Worm (Caenorhabditis elegans) whole organism, late embryonic: ENCODE measurements around the gene eas-1.

Source experiments
- C08G9.2 ChIP-seq: sonication (generic microtip); optimal IDR thresholded peaks from 2 replicates; lab custom pipeline; 2016; ENCODE audit warnings: mild to moderate bottlenecking, missing genetic modification characterization, moderate library complexity, missing compliant biosample characterization
- F13H6.1 ChIP-seq: sonication (generic microtip); optimal IDR thresholded peaks from 2 replicates; lab custom pipeline; 2016; ENCODE audit warnings: missing genetic modification characterization, missing compliant biosample characterization
- K02D7.2 ChIP-seq: sonication (generic microtip); optimal IDR thresholded peaks from 2 replicates; lab custom pipeline; 2017; ENCODE audit warnings: mild to moderate bottlenecking, missing genetic modification characterization, missing compliant biosample characterization
- K09A11.1 ChIP-seq: sonication (generic microtip); optimal IDR thresholded peaks from 2 replicates; lab custom pipeline; 2017; ENCODE audit warnings: antibody characterized with exemption, mild to moderate bottlenecking, missing genetic modification characterization, missing compliant biosample characterization; ENCODE audit not compliant: insufficient read depth
- T23F11.4 ChIP-seq: fragments of 200-800 bp; sonication (Bioruptor generic); optimal IDR thresholded peaks from 2 replicates; lab custom pipeline; 2018; ENCODE audit warnings: mild to moderate bottlenecking, missing genetic modification characterization, missing compliant biosample characterization
- Y22D7AL.16 ChIP-seq: sonication (generic microtip); optimal IDR thresholded peaks from 2 replicates; lab custom pipeline; 2016; ENCODE audit warnings: missing genetic modification characterization, missing compliant biosample characterization
- ahr-1 ChIP-seq: sonication (generic microtip); optimal IDR thresholded peaks from 2 replicates; lab custom pipeline; 2016; ENCODE audit warnings: missing genetic modification characterization, missing compliant biosample characterization
- ama-1 ChIP-seq: fragments of 150-350 bp; optimal IDR thresholded peaks from 2 replicates; lab custom pipeline; 2014
- ceh-19 ChIP-seq: fragments of 200-800 bp; sonication (Bioruptor generic); optimal IDR thresholded peaks from 2 replicates; lab custom pipeline; 2018; ENCODE audit warnings: mild to moderate bottlenecking, missing genetic modification characterization, missing compliant biosample characterization
- ceh-2 ChIP-seq: sonication (generic microtip); optimal IDR thresholded peaks from 2 replicates; lab custom pipeline; 2016; ENCODE audit warnings: missing genotype, missing genetic modification characterization, missing compliant biosample characterization
- ceh-22 ChIP-seq: sonication (generic microtip); optimal IDR thresholded peaks from 2 replicates; lab custom pipeline; 2017; ENCODE audit warnings: missing biosample characterization, missing genetic modification characterization
- ceh-24 ChIP-seq: sonication (generic microtip); optimal IDR thresholded peaks from 2 replicates; lab custom pipeline; 2016; ENCODE audit warnings: mild to moderate bottlenecking, missing genetic modification characterization, missing compliant biosample characterization
- ceh-30 ChIP-seq: fragments of 150-350 bp; optimal IDR thresholded peaks from 2 replicates; lab custom pipeline; 2014; ENCODE audit warnings: missing biosample characterization, missing genetic modification characterization
- ceh-31 ChIP-seq: sonication (generic microtip); optimal IDR thresholded peaks from 2 replicates; lab custom pipeline; 2016; ENCODE audit warnings: missing genetic modification characterization, missing compliant biosample characterization
- ceh-48 ChIP-seq: sonication (generic microtip); optimal IDR thresholded peaks from 2 replicates; lab custom pipeline; 2016; ENCODE audit warnings: missing genetic modification characterization, inconsistent platforms, missing compliant biosample characterization
- ceh-6 ChIP-seq: fragments of 200-800 bp; sonication (Bioruptor generic); optimal IDR thresholded peaks from 2 replicates; lab custom pipeline; 2018; ENCODE audit warnings: mild to moderate bottlenecking, missing genetic modification characterization, missing compliant biosample characterization
- ceh-9 ChIP-seq: sonication (generic microtip); optimal IDR thresholded peaks from 2 replicates; lab custom pipeline; 2016; ENCODE audit warnings: mild to moderate bottlenecking, missing genetic modification characterization, inconsistent platforms, missing compliant biosample characterization
- dve-1 ChIP-seq: sonication (generic microtip); optimal IDR thresholded peaks from 2 replicates; lab custom pipeline; 2017; ENCODE audit warnings: antibody characterized with exemption, mild to moderate bottlenecking, missing genetic modification characterization, missing compliant biosample characterization
- elt-2 ChIP-seq: sonication (generic microtip); optimal IDR thresholded peaks from 2 replicates; lab custom pipeline; 2016; ENCODE audit warnings: missing genetic modification reagents, missing genetic modification characterization, missing compliant biosample characterization
- ets-4 ChIP-seq: sonication (generic microtip); optimal IDR thresholded peaks from 2 replicates; lab custom pipeline; 2016; ENCODE audit warnings: missing genetic modification characterization, missing compliant biosample characterization
- eyg-1 ChIP-seq: sonication (generic microtip); optimal IDR thresholded peaks from 2 replicates; lab custom pipeline; 2016; ENCODE audit warnings: missing genotype, missing genetic modification characterization, missing compliant biosample characterization
- fax-1 ChIP-seq: sonication (generic microtip); optimal IDR thresholded peaks from 2 replicates; lab custom pipeline; 2016; ENCODE audit warnings: missing genotype, missing genetic modification characterization, missing compliant biosample characterization
- fkh-10 ChIP-seq: fragments of 150-350 bp; optimal IDR thresholded peaks from 2 replicates; lab custom pipeline; 2014; ENCODE audit warnings: missing biosample characterization, missing genetic modification reagents, missing genetic modification characterization
- fkh-6 ChIP-seq: sonication (generic microtip); optimal IDR thresholded peaks from 2 replicates; lab custom pipeline; 2016; ENCODE audit warnings: missing genetic modification characterization, missing compliant biosample characterization
- hlh-13 ChIP-seq: fragments of 200-800 bp; sonication (Bioruptor generic); optimal IDR thresholded peaks from 2 replicates; lab custom pipeline; 2018; ENCODE audit warnings: mild to moderate bottlenecking, missing genetic modification characterization, missing compliant biosample characterization
- hlh-30 ChIP-seq: sonication (generic microtip); optimal IDR thresholded peaks from 2 replicates; lab custom pipeline; 2017; ENCODE audit warnings: antibody characterized with exemption, missing genetic modification characterization, missing compliant biosample characterization; ENCODE audit not compliant: insufficient read depth
- hlh-6 ChIP-seq: sonication (generic microtip); optimal IDR thresholded peaks from 2 replicates; lab custom pipeline; 2016; ENCODE audit warnings: missing genotype, missing genetic modification characterization, missing compliant biosample characterization
- lim-6 ChIP-seq: sonication (generic microtip); optimal IDR thresholded peaks from 2 replicates; lab custom pipeline; 2016; ENCODE audit warnings: missing genetic modification characterization, missing compliant biosample characterization
- lin-11 ChIP-seq: fragments of 200-800 bp; sonication (Bioruptor generic); optimal IDR thresholded peaks from 2 replicates; lab custom pipeline; 2018; ENCODE audit warnings: mild to moderate bottlenecking, missing genetic modification characterization, missing compliant biosample characterization
- madf-2 ChIP-seq: sonication (generic microtip); optimal IDR thresholded peaks from 2 replicates; lab custom pipeline; 2017; ENCODE audit warnings: missing genetic modification characterization, missing compliant biosample characterization
- mec-3 ChIP-seq: sonication (generic microtip); optimal IDR thresholded peaks from 2 replicates; lab custom pipeline; 2016; ENCODE audit warnings: borderline replicate concordance, missing genetic modification characterization, missing compliant biosample characterization
- nfya-1 ChIP-seq: sonication (generic microtip); optimal IDR thresholded peaks from 2 replicates; lab custom pipeline; 2017; ENCODE audit warnings: missing genetic modification characterization, mild to moderate bottlenecking, missing compliant biosample characterization, antibody characterized with exemption, moderate library complexity
- nhr-232 ChIP-seq: sonication (generic microtip); optimal IDR thresholded peaks from 2 replicates; lab custom pipeline; 2016; ENCODE audit warnings: missing genetic modification characterization, missing compliant biosample characterization
- odd-2 ChIP-seq: sonication (generic microtip); optimal IDR thresholded peaks from 2 replicates; lab custom pipeline; 2017; ENCODE audit warnings: antibody characterized with exemption, mild to moderate bottlenecking, missing genetic modification characterization, missing compliant biosample characterization
- pag-3 ChIP-seq: sonication (generic microtip); optimal IDR thresholded peaks from 2 replicates; lab custom pipeline; 2016; ENCODE audit warnings: missing compliant biosample characterization, missing genetic modification characterization, borderline replicate concordance
- pat-9 ChIP-seq: fragments of 200-800 bp; sonication (Bioruptor generic); optimal IDR thresholded peaks from 2 replicates; lab custom pipeline; 2018; ENCODE audit warnings: mild to moderate bottlenecking, missing genetic modification characterization, moderate library complexity, missing compliant biosample characterization
- pha-4 ChIP-seq: fragments of 150-350 bp; optimal IDR thresholded peaks from 2 replicates; lab custom pipeline; 2018; ENCODE audit warnings: missing biosample characterization, missing genetic modification reagents, missing genetic modification characterization
- pros-1 ChIP-seq: fragments of 150-350 bp; optimal IDR thresholded peaks from 2 replicates; lab custom pipeline; 2014; ENCODE audit warnings: missing biosample characterization, missing genetic modification reagents, missing genetic modification characterization
- ref-2 ChIP-seq: sonication (generic microtip); optimal IDR thresholded peaks from 2 replicates; lab custom pipeline; 2016; ENCODE audit warnings: missing genetic modification characterization, missing compliant biosample characterization
- sox-2 ChIP-seq: fragments of 200-800 bp; sonication (Bioruptor generic); IDR thresholded peaks from 2 replicates; pipeline ENCODE4 v1.3.6; 2022; ENCODE audit warnings: missing genetic modification reagents, missing genetic modification characterization, missing compliant biosample characterization
- sox-4 ChIP-seq: sonication (generic microtip); optimal IDR thresholded peaks from 2 replicates; lab custom pipeline; 2017; ENCODE audit warnings: mild to moderate bottlenecking, missing genetic modification characterization, inconsistent platforms, missing compliant biosample characterization
- ttx-3 ChIP-seq: sonication (generic microtip); optimal IDR thresholded peaks from 2 replicates; lab custom pipeline; 2016; ENCODE audit warnings: missing genetic modification reagents, missing genetic modification characterization, missing compliant biosample characterization
- unc-3 ChIP-seq, 2 experiments: fragments of 200-800 bp in 1 of 2; sonication (Bioruptor generic) in 1 of 2; sonication (generic microtip) in 1 of 2; conservative IDR thresholded peaks in 1 of 2; optimal IDR thresholded peaks in 1 of 2; 2 replicates each; pipeline versions ENCODE4 v1.3.6 to Lab custom; 2016 to 2022; ENCODE audit warnings: missing compliant biosample characterization in 2 of 2, missing genetic modification characterization in 2 of 2, missing genetic modification reagents in 1 of 2
- unc-86 ChIP-seq: sonication (generic microtip); optimal IDR thresholded peaks from 2 replicates; lab custom pipeline; 2016; ENCODE audit warnings: missing genetic modification characterization, missing compliant biosample characterization
- zip-5 ChIP-seq: sonication (generic microtip); optimal IDR thresholded peaks from 2 replicates; lab custom pipeline; 2016; ENCODE audit warnings: missing genetic modification characterization, missing compliant biosample characterization
- ztf-16 ChIP-seq: sonication (generic microtip); optimal IDR thresholded peaks from 2 replicates; lab custom pipeline; 2017; ENCODE audit warnings: missing genetic modification characterization, missing compliant biosample characterization

The eas-1 gene

ce11 chrII:4748374-4748773, 8.2 kb downstream of the eas-1 start:
- TF ChIP-seq eyg-1 (tag; lab: Kevin White, UChicago) = no peak
- no peak for TF ChIP-seq hlh-13
- TF ChIP-seq hlh-6 = no peak
- no peak for TF ChIP-seq ceh-2 (tag; lab: Kevin White, UChicago)
- TF ChIP-seq T23F11.4 = no peak
- TF ChIP-seq unc-86 (tag; lab: Kevin White, UChicago) = no peak
- no peak for TF ChIP-seq ttx-3
- TF ChIP-seq zip-5 (tag; lab: Kevin White, UChicago) = no peak
- TF ChIP-seq ceh-19 (GFP tag; lab: Kevin White, UChicago) = no peak
- TF ChIP-seq ets-4 = no peak
- TF ChIP-seq mec-3 (tag; lab: Kevin White, UChicago) = no peak
- TF ChIP-seq ceh-22 = no peak
- no peak for TF ChIP-seq ceh-48 (tag; lab: Kevin White, UChicago)
- no peak for TF ChIP-seq ceh-6 (GFP tag; lab: Kevin White, UChicago)
- no peak for TF ChIP-seq unc-3 (GFP tag; conservative IDR thresholded peaks at IDR 0.05; lab: Robert Waterston, UW)
- TF ChIP-seq unc-3 (tag; optimal IDR thresholded peaks at IDR 0.05; lab: Kevin White, UChicago) = no peak
- TF ChIP-seq lim-6 (tag; lab: Kevin White, UChicago) = no peak
- no peak for TF ChIP-seq sox-2 (GFP tag; lab: Robert Waterston, UW)
- no peak for TF ChIP-seq ceh-24
- no peak for TF ChIP-seq elt-2 (tag; lab: Kevin White, UChicago)
- TF ChIP-seq, all 69 proteins: peak for 0

DNA sequence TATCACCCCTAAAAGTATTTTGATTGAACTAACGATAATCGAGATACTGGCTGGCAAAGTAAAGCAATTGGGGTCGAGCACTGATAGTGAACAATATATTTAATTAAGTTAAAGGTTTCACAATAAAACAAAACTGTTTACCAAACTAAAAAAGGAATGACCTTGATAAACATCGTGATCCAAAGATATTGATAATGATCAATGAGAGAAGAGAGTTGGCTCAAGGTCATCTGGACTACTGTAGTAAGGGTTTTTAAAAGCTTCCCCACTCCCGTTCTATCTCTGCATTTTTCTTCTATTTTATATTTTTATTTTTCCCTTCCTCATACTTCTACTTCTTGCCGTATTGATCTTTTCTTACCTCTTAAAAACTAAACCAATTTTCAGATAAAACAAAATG, 9.4 kb downstream of the eas-1 start, which contains the start of gene F41C3.2:
TSS of gene F41C3.2 (plus strand) at position 388 of the 400 bp plus-strand sequence.
- TF ChIP-seq ets-4 (no peak), pat-9 (tag; lab: Kevin White, UChicago) (no peak), ahr-1 (tag; lab: Kevin White, UChicago) (no peak), ceh-9 (tag; lab: Kevin White, UChicago) (no peak), fkh-10 (GFP tag; lab: Kevin White, UChicago) (no peak), ztf-16 (tag; lab: Kevin White, UChicago) (no peak), hlh-13 (no peak), hlh-30 (tag; lab: Kevin White, UChicago) (no peak), odd-2 (tag; lab: Kevin White, UChicago) (no peak), nhr-232 (tag; lab: Kevin White, UChicago) (no peak), K02D7.2 (tag; lab: Kevin White, UChicago) (no peak), ceh-31 (no peak), C08G9.2 (tag; lab: Kevin White, UChicago) (no peak), lim-6 (tag; lab: Kevin White, UChicago) (no peak), F13H6.1 (no peak), ceh-19 (GFP tag; lab: Kevin White, UChicago) (no peak), pros-1 (tag; lab: Kevin White, UChicago) (no peak)

DNA sequence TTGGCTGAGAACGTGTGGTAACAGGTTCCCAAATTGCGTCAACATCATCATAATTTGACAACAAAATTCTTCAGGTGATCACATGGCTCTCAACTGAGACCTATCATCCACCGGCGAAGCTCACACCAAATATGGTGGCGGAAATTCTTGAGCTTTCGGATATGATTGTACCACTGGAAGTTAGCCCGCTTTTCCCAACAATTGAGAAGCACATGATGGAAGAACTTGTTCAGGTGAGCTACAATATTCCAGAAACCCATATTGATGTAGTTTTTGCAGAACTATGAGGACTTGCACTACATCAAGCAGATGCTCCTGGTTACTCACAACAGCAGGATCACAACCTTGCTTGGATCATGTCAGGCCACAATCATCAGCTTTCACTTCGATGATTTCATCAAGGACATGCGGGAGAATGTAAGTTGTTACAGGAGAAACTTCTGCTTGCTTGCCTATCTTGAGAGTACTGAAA, 12.1 kb downstream of the eas-1 start, which contains the start of gene F41C3.1:
TSS of gene F41C3.1 (plus strand) at position 51 of the 472 bp plus-strand sequence.
- TF ChIP-seq nfya-1 = no peak
- no peak for TF ChIP-seq fax-1 (tag; lab: Kevin White, UChicago)
- no peak for TF ChIP-seq ztf-16 (tag; lab: Kevin White, UChicago)
- no peak for TF ChIP-seq madf-2 (tag; lab: Kevin White, UChicago)
- no peak for TF ChIP-seq ceh-6 (GFP tag; lab: Kevin White, UChicago)
- TF ChIP-seq pat-9 (tag; lab: Kevin White, UChicago) = no peak
- no peak for TF ChIP-seq hlh-30 (tag; lab: Kevin White, UChicago)

DNA sequence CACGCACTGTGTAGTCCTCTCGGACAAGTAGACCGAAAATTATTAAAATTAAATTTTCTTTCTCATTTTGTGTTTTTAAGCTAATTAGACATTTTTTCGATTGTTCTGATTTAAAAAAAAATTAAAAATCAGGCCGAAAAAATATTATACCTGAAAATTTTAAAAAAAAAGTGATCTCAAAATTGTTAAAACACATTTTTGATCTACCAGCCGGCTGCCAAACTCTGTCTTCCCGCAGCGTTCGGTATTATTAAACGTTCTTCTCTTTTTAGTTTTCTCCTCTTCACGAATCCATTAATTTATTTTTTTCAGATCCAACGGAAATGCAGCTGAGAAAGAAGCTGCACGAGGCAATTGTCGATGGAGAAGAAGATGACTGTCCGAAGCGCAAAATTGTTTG, 12.9 kb downstream of the eas-1 start, which contains the start of gene C27D9.1:
TSS of gene C27D9.1 (plus strand) at position 281 of the 400 bp plus-strand sequence.
- TF ChIP-seq fkh-6 (tag; lab: Kevin White, UChicago) (no peak), ceh-6 (GFP tag; lab: Kevin White, UChicago) (no peak), ama-1 (lab: Kevin White, UChicago) (no peak), sox-4 (tag; lab: Kevin White, UChicago) (no peak), hlh-13 (no peak), K09A11.1 (tag; lab: Kevin White, UChicago) (no peak), pag-3 (tag; lab: Kevin White, UChicago) (no peak), ref-2 (tag; lab: Kevin White, UChicago) (no peak), Y22D7AL.16 (no peak), ceh-9 (tag; lab: Kevin White, UChicago) (no peak), fax-1 (tag; lab: Kevin White, UChicago) (no peak), nfya-1 (no peak), K02D7.2 (tag; lab: Kevin White, UChicago) (no peak), pha-4 (no peak), dve-1 (tag; lab: Kevin White, UChicago) (no peak), ceh-30 (no peak), sox-2 (GFP tag; lab: Robert Waterston, UW) (no peak), lin-11 (tag; lab: Kevin White, UChicago) (no peak), ceh-48 (tag; lab: Kevin White, UChicago) (no peak)
- TF ChIP-seq, all 69 proteins: peak for 0
